Worm (Caenorhabditis elegans) whole organism, L2 larva: ENCODE measurements around the gene F36H1.3.

Experiments
- ama-1 ChIP-seq: fragments of 150-350 bp; optimal IDR thresholded peaks from 2 replicates; lab custom pipeline; 2018; ENCODE audit warnings: inconsistent platforms
- ceh-82 ChIP-seq: fragments of 150-350 bp; optimal IDR thresholded peaks from 2 replicates; lab custom pipeline; 2014; ENCODE audit warnings: missing biosample characterization, missing genetic modification characterization
- egl-27 ChIP-seq: sonication (generic microtip); optimal IDR thresholded peaks from 3 replicates; lab custom pipeline; 2017; ENCODE audit warnings: missing biosample characterization, missing genetic modification reagents, missing genetic modification characterization
- nhr-11 ChIP-seq: fragments of 150-350 bp; optimal IDR thresholded peaks from 2 replicates; lab custom pipeline; 2014; ENCODE audit warnings: missing biosample characterization, missing genetic modification characterization
- sma-3 ChIP-seq: sonication (generic microtip); optimal IDR thresholded peaks from 2 replicates; lab custom pipeline; 2016; ENCODE audit warnings: missing genetic modification reagents, missing genetic modification characterization, missing compliant biosample characterization
- unc-62 ChIP-seq: fragments of 150-350 bp; optimal IDR thresholded peaks from 2 replicates; lab custom pipeline; 2014; ENCODE audit warnings: missing biosample characterization, missing genetic modification reagents, missing genetic modification characterization

ce11 chrIV:11101383-11101782 lies 51.5 kb downstream of the F36H1.3 start, which contains the start of gene srlf-18:
- TF ChIP-seq nhr-11 (tag; lab: Kevin White, UChicago), result no peak
- TF ChIP-seq unc-62 (GFP tag; lab: Kevin White, UChicago), result no peak
- no peak for TF ChIP-seq ama-1
- no peak for TF ChIP-seq sma-3 (GFP tag; lab: Kevin White, UChicago)
- TF ChIP-seq ceh-82 (tag; lab: Kevin White, UChicago), result no peak
- TF ChIP-seq egl-27 (tag; lab: Kevin White, UChicago), result no peak
